Worm (Caenorhabditis elegans): Measurements from ENCODE around the gene srx-84.

Gene srx-84

DNA sequence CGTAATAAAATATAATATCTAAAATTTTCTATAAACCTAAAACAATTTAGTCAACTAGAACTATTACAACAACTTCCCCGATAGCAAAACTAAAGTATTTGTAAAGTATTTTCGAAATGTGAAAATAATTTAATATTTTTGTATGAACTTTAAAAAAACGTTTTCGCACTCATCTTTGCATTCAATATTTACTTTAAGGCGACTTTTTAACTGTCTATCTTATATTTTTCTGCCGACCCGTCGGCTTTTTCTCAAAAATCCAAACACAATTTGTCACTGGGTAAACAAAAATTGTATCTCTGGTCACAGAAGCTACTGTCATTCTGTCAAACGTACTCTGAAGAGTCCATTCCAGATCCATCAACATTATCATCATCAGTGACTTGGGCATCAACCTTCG lies 6.3 kb downstream of the srx-84 start:
- no peak for TF ChIP-seq unc-62 (GFP tag; optimal IDR thresholded peaks at IDR 0.05)

DNA sequence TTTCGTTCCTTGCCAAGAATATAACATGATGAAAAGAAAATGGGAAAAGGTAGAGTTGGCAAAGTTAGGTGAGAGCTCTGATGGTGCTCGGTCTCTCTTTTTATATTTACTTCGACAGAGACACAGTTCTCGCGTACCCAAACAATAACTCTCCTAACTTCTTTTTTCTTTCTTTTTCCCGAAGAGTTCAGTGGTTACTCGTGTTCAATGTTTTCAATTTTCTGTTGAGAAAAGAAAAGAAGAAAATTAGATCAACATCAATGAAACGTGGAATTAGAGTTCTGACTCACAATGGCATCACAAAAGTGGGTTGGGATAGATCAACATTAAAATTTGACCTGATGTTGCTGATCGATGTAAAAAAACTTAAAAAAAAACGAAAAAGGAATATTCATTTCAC lies 7.5 kb downstream of the srx-84 start, which contains the start of gene idpp-16:
idpp-16 (minus strand) TSS at position 101 of the 400 bp plus-strand sequence.
- no peak for TF ChIP-seq unc-62 (GFP tag; optimal IDR thresholded peaks at IDR 0.05)

DNA sequence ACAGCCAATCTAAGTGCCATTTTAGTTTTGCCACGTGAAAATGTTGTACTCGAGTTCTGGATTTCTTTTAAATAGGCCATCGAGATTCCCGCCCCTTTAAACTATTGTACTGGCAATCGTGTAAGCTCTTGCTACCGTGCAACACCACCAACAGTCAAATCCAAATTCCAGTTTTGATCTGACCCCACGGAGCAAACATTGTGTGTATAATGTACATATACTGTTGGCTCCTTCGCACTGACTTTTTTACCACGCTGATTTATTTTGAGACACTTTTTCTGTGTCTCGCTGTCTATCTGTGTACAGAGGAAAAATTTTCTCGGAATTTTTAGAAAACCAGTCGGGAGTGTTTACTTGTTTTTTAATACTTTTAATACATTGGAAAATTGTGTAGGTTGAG lies 11.1 kb downstream of the srx-84 start, which contains the start of gene piit-1:
piit-1 (minus strand) TSS at position 101 of the 400 bp plus-strand sequence.
- TF ChIP-seq unc-62 (GFP tag; optimal IDR thresholded peaks at IDR 0.05) = no peak

DNA sequence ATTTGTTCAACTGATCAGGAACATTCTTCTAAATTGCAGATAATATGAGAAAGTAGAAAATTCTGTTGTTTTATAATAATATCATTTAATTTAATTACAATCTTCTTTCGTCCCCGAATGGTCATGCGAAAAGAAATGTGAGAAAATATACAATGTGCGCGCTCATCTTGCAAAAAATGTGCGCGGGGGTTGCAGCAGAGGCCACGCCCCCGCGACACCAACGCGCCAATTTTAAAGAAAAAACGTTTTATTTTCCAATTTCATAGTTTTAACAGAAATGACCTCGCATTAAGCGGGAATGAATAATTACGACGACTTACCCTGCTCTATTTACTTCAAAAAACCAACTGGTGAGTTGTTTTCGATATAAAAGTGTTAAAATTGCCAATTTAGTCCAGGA lies 11.6 kb downstream of the srx-84 start, which contains the start of gene sas-5:
sas-5 (plus strand) TSS at position 257 of the 400 bp plus-strand sequence.
- TF ChIP-seq unc-62 (GFP tag; optimal IDR thresholded peaks at IDR 0.05) = no peak

DNA sequence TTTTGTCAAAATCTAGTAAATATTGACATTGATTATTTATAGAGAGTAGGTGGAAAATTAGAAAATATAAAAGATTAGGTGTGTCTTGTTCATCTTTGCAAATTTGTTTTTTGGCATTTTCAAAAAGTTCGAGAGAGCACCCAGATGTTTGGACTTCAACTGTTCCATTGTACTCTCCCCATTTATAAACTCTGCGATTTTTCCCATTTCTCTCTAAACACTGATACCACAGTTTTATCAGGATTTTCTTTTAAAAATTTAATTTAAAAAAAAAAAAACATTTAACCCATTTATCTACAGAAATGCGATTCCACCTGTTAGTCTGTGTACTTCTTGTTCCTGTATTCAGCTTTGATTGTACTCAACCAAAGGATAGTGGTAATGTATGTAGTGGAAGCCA lies 14.1 kb downstream of the srx-84 start, which contains the start of gene tag-290:
tag-290 (plus strand) TSS at position 301 of the 400 bp plus-strand sequence.
- TF ChIP-seq unc-62 (GFP tag; optimal IDR thresholded peaks at IDR 0.05) = no peak

DNA sequence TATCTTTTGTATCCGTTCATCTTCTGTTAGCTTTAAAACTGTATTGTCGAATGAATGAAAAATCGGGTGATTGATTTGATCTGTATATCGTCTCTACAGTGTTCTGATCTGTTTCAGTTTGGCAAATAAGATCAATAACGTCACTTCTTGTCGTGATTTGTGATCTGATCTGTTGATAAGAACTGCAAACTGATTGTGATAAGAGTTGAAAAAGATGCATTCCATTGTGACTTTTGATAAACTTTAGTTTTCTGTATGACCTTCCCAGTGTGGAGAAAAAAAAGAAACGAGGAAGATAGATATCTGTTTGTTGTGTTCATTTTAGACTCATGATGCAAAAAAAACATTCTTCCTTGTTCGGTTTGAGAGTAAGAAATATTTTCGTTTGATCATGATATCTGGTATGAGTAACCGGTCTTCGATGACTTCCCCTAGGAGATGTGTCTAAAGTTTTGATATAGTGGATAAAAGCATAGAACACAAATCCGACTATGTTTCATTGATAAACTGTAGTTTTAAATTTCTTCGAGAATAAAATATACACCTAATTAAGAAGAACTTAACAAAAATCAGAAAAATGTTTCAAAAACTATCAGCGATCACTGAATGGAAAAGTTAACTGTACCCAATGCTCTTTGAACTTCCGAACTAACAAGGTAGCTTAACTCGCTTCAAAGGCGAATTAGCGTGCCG lies 16.0 kb downstream of the srx-84 start:
- no peak for TF ChIP-seq unc-62 (GFP tag; optimal IDR thresholded peaks at IDR 0.05)

DNA sequence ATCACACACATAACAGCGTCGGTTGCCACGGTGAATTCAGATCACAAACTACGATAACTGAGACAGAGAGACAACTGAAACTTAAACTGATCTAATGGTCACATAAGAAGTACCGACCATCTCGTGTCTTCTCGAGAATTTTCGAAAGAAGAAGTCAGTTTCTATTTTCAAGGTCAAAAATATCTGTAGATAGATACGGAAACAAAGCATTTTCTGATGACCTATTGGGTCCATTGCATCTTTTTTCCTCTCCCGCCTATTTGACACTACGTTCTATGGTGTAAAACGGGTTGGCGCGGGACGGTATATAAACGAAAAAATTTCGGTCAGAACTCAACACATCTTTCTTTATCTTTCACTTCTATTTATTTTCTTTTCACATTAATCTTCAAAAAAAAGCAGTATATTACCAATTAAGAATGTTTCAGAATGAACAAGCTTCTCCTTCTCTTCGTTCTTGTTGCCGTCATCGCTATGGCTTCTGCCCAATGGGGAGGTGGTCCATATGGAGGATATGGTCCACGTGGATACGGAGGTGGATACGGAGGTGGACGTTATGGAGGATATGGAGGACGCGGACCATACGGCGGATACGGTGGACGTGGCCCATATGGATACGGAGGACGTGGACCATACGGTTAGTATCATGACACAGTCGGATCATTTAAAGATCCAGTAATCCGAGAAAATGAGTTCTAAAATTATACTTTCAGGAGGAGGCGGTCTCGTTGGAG lies 17.2 kb downstream of the srx-84 start, which contains the start of gene nlp-24:
nlp-24 (plus strand) TSS at position 429 of the 734 bp plus-strand sequence.
- peak; percentile 11 for TF ChIP-seq unc-62 (GFP tag; optimal IDR thresholded peaks at IDR 0.05)

DNA sequence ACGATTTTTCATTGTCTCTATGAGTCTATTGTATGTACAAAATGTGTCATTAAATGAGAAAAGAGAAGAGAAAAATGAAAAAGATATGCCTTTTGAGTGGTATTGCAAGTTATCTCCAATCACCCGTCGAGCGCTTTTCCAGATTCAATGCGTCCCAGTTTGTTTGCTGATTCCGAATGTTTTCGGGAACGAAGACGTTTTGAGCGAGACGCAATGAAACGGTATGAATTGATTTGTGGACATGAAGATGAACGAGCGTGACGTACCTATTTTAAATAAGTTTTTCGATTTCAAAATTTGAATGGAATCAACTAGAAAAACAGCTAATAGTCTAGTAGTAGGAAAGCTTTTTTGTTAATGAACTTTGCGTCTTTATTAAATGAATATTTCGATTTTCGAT lies 17.9 kb downstream of the srx-84 start:
- TF ChIP-seq unc-62 (GFP tag; optimal IDR thresholded peaks at IDR 0.05) = no peak

DNA sequence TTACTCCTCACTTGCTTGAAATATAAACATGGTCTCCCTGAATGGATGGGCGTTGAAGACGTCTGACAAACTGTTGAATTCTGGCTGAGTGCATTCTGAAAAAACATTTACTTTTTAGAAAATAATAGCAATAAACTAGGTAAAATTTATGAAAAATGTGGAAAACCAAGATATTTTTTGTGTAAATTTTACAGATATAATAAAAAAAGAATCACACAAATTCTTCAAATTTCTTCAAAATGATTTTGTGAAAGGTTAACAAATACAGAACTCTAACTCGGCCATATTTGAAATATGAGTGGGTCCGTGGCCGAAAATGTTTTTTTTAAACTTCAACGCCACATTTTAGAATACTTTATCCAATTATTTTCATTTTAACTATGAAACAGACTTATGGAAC lies 19.3 kb downstream of the srx-84 start, which contains the start of gene glb-15:
glb-15 (minus strand) TSS at position 101 of the 400 bp plus-strand sequence.
- TF ChIP-seq unc-62 (GFP tag; optimal IDR thresholded peaks at IDR 0.05) = no peak

DNA sequence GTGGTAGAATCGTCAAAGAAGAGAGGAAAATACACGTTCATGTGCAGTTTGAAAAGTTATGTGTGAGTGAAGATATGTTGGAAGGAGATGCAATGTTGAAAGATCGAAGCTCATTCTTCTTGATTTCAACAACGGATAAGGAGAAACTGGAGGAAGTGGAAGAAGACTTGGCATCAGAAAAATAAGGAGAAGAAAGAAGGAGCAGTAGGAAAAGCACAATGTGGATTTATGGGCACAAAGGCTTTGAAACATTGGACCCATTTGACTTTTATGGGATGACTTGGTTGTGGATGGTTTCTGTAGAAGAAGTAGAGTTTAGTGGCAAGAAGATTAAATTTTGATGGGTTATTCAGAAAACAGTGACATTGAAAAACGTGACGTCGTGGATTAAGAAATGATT lies 21.2 kb downstream of the srx-84 start:
- no peak for TF ChIP-seq unc-62 (GFP tag; optimal IDR thresholded peaks at IDR 0.05)

DNA sequence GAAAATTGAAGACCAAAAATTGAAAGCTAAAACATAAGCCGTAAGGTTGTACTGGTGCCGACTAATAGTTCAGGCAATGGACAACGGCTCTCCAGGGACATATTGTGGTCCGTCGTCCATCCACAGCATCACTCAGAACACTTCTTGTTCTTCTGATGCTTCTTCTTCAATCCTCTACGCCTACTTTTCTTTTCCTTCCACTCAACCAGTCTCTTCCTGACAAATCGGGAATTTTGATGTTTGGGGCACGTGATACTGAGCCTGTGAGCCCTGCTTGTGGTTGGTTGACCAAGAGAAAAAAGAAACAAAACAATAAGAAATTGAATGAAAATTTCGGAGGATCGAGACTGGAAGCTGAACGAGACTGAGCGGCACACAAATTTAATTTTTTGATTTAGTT lies 22.4 kb downstream of the srx-84 start:
- no peak for TF ChIP-seq unc-62 (GFP tag; optimal IDR thresholded peaks at IDR 0.05)

DNA sequence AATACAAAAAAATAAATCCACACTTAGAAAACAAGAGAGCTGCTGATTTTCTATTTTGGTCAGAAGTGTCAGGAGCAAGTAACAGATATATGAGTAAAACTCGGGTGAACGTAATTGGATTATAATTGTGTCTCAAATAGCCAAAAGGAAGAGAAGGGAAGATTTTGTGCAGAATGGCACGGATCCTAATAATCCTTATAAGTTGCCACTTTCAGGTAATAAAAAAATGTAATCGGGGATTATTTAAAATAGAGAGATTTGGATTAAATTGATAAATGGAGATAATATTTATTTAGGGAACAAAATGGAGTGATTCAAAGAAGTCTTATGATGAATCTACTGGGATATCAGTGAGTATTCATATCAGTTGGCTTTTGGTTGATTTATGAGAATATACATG lies 26.0 kb downstream of the srx-84 start:
- no peak for TF ChIP-seq unc-62 (GFP tag; optimal IDR thresholded peaks at IDR 0.05)

DNA sequence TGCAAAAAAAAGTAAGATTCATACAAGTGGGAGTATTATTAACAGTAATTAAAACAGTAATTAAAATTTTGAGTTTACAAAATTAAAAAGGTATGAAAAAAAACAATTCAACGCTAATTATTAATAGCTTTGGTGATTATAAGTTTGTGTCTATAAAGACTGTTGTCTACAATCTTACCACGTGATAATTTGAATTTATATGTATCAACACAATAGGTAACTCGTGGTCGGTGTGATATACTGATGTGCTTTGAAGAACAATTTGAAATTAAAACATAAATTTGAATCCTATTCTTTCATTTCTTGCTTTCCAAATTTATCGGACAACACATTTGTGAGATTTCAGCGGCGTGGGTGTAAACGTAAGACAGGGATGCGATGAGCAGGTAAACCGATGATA lies 28.9 kb downstream of the srx-84 start:
- TF ChIP-seq unc-62 (GFP tag; optimal IDR thresholded peaks at IDR 0.05) = no peak

DNA sequence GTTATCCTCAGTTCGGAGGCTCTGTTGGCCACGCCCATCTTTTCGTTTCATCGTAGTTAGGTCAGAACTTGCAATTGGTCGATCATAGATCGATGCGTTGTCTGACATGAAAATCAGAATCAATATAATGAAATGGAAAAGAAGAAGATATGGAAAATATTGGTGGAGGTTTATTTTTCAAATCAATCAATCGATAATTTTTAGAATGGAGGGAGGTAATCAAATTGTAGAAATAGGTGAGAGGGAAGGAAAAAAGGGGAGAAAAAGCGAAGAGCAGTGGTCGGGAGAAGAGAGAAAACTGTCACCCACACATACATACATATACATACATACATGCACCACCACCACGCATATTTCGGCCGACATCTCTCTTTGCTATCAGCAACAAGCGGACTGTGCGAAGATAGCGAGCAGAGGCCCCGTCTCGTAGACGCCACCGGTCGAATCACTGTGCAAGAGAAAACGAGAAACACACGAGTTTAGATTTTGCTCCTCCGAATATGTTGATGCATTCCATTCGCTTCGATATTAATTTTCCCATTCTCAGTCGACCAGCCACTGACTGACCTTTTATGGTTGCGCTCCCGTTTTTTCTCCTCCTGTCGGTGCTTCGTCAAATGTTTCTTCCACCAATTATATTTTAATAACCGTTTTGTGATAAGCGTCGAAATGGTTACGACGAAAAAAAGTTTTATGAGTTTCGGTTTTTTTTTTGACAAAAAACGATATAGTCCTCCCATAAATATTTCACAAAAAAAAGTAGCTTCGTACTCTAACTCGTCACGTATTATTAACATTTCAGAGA lies 30.5 kb downstream of the srx-84 start, which contains the start of gene F35B12.10:
F35B12.10 (minus strand) TSS at position 51 of the 805 bp plus-strand sequence.
- TF ChIP-seq unc-62 (GFP tag; optimal IDR thresholded peaks at IDR 0.05) = no peak

DNA sequence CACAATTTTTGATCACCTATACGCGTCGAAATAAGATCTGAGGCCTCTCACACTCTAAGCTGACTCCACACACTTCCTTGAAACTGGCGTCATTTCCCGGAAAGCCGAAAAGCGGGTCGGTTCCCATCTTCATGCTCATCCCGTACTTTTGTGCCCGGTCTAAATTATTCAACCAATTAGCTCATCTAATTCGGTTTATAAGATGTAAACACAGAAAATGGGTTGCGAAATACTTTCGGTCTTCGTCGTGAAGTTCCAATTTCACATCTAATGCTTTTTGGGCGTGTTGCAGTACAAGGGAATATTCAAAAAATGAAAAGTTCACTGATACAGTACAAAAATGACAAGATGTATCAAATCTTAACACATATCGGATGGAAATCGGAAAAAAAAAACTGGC lies 32.2 kb downstream of the srx-84 start:
- TF ChIP-seq unc-62 (GFP tag; optimal IDR thresholded peaks at IDR 0.05) = no peak

DNA sequence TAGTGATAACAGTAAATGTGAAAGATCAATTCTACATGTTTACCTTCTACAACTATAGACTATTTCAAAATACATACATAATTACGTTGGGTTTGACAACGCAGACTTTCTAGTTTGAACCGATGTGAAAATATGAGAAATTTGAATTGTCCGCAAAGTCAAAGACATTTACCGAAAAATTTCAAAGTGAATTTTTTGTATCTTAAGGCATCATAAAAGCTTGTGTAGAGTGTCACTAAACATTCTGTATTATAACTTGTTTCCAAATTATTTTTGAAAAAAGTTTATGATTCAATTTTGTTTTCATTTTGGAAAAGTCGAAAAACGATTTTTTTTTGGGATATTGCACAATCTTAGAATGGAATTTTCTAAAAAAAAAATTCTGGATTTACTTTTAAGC lies 36.7 kb downstream of the srx-84 start:
- no peak for TF ChIP-seq unc-62 (GFP tag; optimal IDR thresholded peaks at IDR 0.05)
